Fruit fly (Drosophila melanogaster): Measurements from ENCODE around the gene CG15468.

dm6 chrX:4941512-4941911, 19.4 kb downstream of the CG15468 start:
- TF ChIP-seq h (GFP tag; optimal IDR thresholded peaks at IDR 0.05) (no peak), Hr78 (GFP tag; optimal IDR thresholded peaks at IDR 0.05) (no peak), CG32264 (GFP tag; optimal IDR thresholded peaks at IDR 0.05) (no peak), foxo (GFP tag; optimal IDR thresholded peaks at IDR 0.05) (no peak)

Data from whole organism, wandering third instar larva.